Fruit fly (Drosophila melanogaster) whole organism, embryonic: ENCODE data around the gene CG33703.

Experiments used
- ATbp ChIP-seq: fragments of 200-800 bp; sonication (Bioruptor generic); optimal IDR thresholded peaks from 2 replicates; lab custom pipeline; 2017; ENCODE audit warnings: missing biosample characterization, mild to moderate bottlenecking, missing genetic modification characterization, missing genetic modification reagents
- Asciz ChIP-seq: fragments of 200-800 bp; sonication (Bioruptor generic); optimal IDR thresholded peaks from 2 replicates; lab custom pipeline; 2017; ENCODE audit warnings: missing biosample characterization, mild to moderate bottlenecking, missing genetic modification characterization, missing genetic modification reagents
- CG10543 ChIP-seq: fragments of 200-800 bp; sonication (Bioruptor generic); optimal IDR thresholded peaks from 3 replicates; lab custom pipeline; 2017; ENCODE audit warnings: missing biosample characterization, mild to moderate bottlenecking, missing genetic modification characterization, moderate library complexity
- CG10979 ChIP-seq: fragments of 200-800 bp; sonication (Bioruptor generic); optimal IDR thresholded peaks from 2 replicates; lab custom pipeline; 2018; ENCODE audit warnings: missing biosample characterization, mild to moderate bottlenecking, missing genetic modification characterization, moderate library complexity
- CG13296 ChIP-seq: fragments of 200-800 bp; sonication (Bioruptor generic); optimal IDR thresholded peaks from 3 replicates; lab custom pipeline; 2018; ENCODE audit warnings: missing biosample characterization, mild to moderate bottlenecking, missing genetic modification characterization
- CG15011 ChIP-seq: fragments of 200-800 bp; sonication (Bioruptor generic); optimal IDR thresholded peaks from 3 replicates; lab custom pipeline; 2018; ENCODE audit warnings: missing biosample characterization, mild to moderate bottlenecking, missing genetic modification characterization
- CG16863 ChIP-seq: fragments of 200-800 bp; sonication (Bioruptor generic); optimal IDR thresholded peaks from 3 replicates; lab custom pipeline; 2016; ENCODE audit warnings: missing biosample characterization, missing genetic modification characterization
- CG2120 ChIP-seq: fragments of 200-800 bp; sonication (Bioruptor generic); optimal IDR thresholded peaks from 3 replicates; lab custom pipeline; 2016; ENCODE audit warnings: missing biosample characterization, missing genetic modification characterization
- CG2875 ChIP-seq: fragments of 200-800 bp; sonication (Bioruptor generic); optimal IDR thresholded peaks from 2 replicates; lab custom pipeline; 2017; ENCODE audit warnings: missing biosample characterization, mild to moderate bottlenecking, missing genetic modification characterization, missing genetic modification reagents
- CG32767 ChIP-seq: fragments of 200-800 bp; sonication (Bioruptor generic); IDR thresholded peaks from 2 replicates; pipeline ENCODE4 v1.3.6; 2022; ENCODE audit warnings: missing biosample characterization, missing genetic modification characterization
- CG32772 ChIP-seq: fragments of 200-800 bp; sonication (Bioruptor generic); IDR thresholded peaks from 2 replicates; pipeline ENCODE4 v1.3.6; 2022; ENCODE audit warnings: missing biosample characterization, missing genetic modification characterization
- CG4282 ChIP-seq: fragments of 200-800 bp; sonication (Bioruptor generic); optimal IDR thresholded peaks from 2 replicates; lab custom pipeline; 2016; ENCODE audit warnings: missing biosample characterization, missing genetic modification characterization
- CG4707 ChIP-seq: fragments of 200-800 bp; sonication (Bioruptor generic); optimal IDR thresholded peaks from 2 replicates; lab custom pipeline; 2018; ENCODE audit warnings: missing biosample characterization, mild to moderate bottlenecking, missing genetic modification characterization, moderate library complexity
- CG6175 ChIP-seq: fragments of 200-800 bp; sonication (Bioruptor generic); IDR thresholded peaks from 3 replicates; pipeline ENCODE4 v1.3.6; 2022; ENCODE audit warnings: missing biosample characterization, missing genetic modification characterization
- CG6654 ChIP-seq: fragments of 200-800 bp; sonication (Bioruptor generic); optimal IDR thresholded peaks from 2 replicates; lab custom pipeline; 2017; ENCODE audit warnings: missing biosample characterization, mild to moderate bottlenecking, missing genetic modification characterization
- CG8089 ChIP-seq: fragments of 200-800 bp; sonication (Bioruptor generic); optimal IDR thresholded peaks from 3 replicates; lab custom pipeline; 2016; ENCODE audit warnings: missing biosample characterization, missing genetic modification characterization
- CG8765 ChIP-seq: fragments of 200-800 bp; sonication (Bioruptor generic); IDR thresholded peaks from 2 replicates; pipeline ENCODE4 v1.3.6; 2022; ENCODE audit warnings: missing biosample characterization, missing genetic modification characterization
- CG8924 ChIP-seq: fragments of 200-800 bp; optimal IDR thresholded peaks from 3 replicates; lab custom pipeline; 2019; ENCODE audit warnings: missing biosample characterization, mild to moderate bottlenecking, missing genetic modification characterization, moderate library complexity
- CG9817 ChIP-seq: fragments of 200-800 bp; sonication (Bioruptor generic); optimal IDR thresholded peaks from 2 replicates; lab custom pipeline; 2018; ENCODE audit warnings: missing biosample characterization, mild to moderate bottlenecking, missing genetic modification characterization, moderate library complexity
- Dip2 ChIP-seq: fragments of 200-800 bp; sonication (Bioruptor generic); IDR thresholded peaks from 2 replicates; pipeline ENCODE4 v1.3.6; 2022; ENCODE audit warnings: missing biosample characterization, missing genetic modification characterization
- H2.0 ChIP-seq: fragments of 200-800 bp; sonication (Bioruptor generic); IDR thresholded peaks from 2 replicates; pipeline ENCODE4 v1.3.6; 2022; ENCODE audit warnings: missing biosample characterization, missing genetic modification characterization
- Hsf ChIP-seq: fragments of 200-800 bp; sonication (Bioruptor generic); optimal IDR thresholded peaks from 3 replicates; lab custom pipeline; 2016; ENCODE audit warnings: missing biosample characterization, missing genetic modification characterization
- Jarid2 ChIP-seq: fragments of 200-800 bp; sonication (Bioruptor generic); optimal IDR thresholded peaks from 3 replicates; lab custom pipeline; 2017; ENCODE audit warnings: mild to moderate bottlenecking, missing biosample characterization, missing genetic modification reagents, missing genetic modification characterization
- MTF-1 ChIP-seq: fragments of 200-800 bp; sonication (Bioruptor generic); optimal IDR thresholded peaks from 2 replicates; lab custom pipeline; 2018; ENCODE audit warnings: missing biosample characterization, mild to moderate bottlenecking, missing genetic modification characterization, borderline replicate concordance
- Poxn ChIP-seq: fragments of 200-800 bp; sonication (Bioruptor generic); IDR thresholded peaks from 2 replicates; pipeline ENCODE4 v1.3.6; 2022; ENCODE audit warnings: missing biosample characterization, missing genetic modification characterization
- Ravus ChIP-seq: fragments of 200-800 bp; sonication (Bioruptor generic); IDR thresholded peaks from 2 replicates; pipeline ENCODE4 v1.3.6; 2022; ENCODE audit warnings: missing biosample characterization, missing genetic modification characterization
- Trl ChIP-seq, 3 experiments: fragments of >200 bp in 2 of 3; fragments of 200-800 bp in 1 of 3; sonication (Bioruptor generic) in 1 of 3; optimal IDR thresholded peaks; 2 replicates in 1 of 3; 3 replicates in 2 of 3; lab custom pipeline; 2016 to 2017; ENCODE audit warnings: missing biosample characterization in 1 of 3, missing genetic modification characterization in 1 of 3
- Xbp1 ChIP-seq: fragments of 200-800 bp; sonication (Bioruptor generic); optimal IDR thresholded peaks from 3 replicates; lab custom pipeline; 2016; ENCODE audit warnings: missing biosample characterization, mild to moderate bottlenecking, missing genetic modification characterization
- amos ChIP-seq: fragments of 200-800 bp; sonication (Bioruptor generic); IDR thresholded peaks from 2 replicates; pipeline ENCODE4 v1.3.6; 2022; ENCODE audit warnings: missing biosample characterization, missing genetic modification characterization; ENCODE audit not compliant: partially characterized antibody
- crc ChIP-seq: fragments of 200-800 bp; sonication (Bioruptor generic); optimal IDR thresholded peaks from 2 replicates; lab custom pipeline; 2016; ENCODE audit warnings: missing biosample characterization, missing genetic modification characterization
- dati ChIP-seq: fragments of 200-800 bp; sonication (Bioruptor generic); IDR thresholded peaks from 2 replicates; pipeline ENCODE4 v1.3.6; 2022; ENCODE audit warnings: missing biosample characterization, missing genetic modification characterization
- disco-r ChIP-seq: fragments of 200-800 bp; sonication (Bioruptor generic); optimal IDR thresholded peaks from 2 replicates; lab custom pipeline; 2016; ENCODE audit warnings: missing biosample characterization, missing genetic modification characterization
- fd3F ChIP-seq: fragments of 200-800 bp; sonication (Bioruptor generic); optimal IDR thresholded peaks from 2 replicates; lab custom pipeline; 2018; ENCODE audit warnings: missing biosample characterization, mild to moderate bottlenecking, missing genetic modification characterization, moderate library complexity
- fd96Cb ChIP-seq: fragments of 200-800 bp; sonication (Bioruptor generic); optimal IDR thresholded peaks from 2 replicates; lab custom pipeline; 2018; ENCODE audit warnings: missing biosample characterization, mild to moderate bottlenecking, missing genetic modification characterization, moderate library complexity
- hbn ChIP-seq: fragments of 200-800 bp; sonication (Bioruptor generic); IDR thresholded peaks from 2 replicates; pipeline ENCODE4 v1.3.6; 2022; ENCODE audit warnings: missing biosample characterization, missing genetic modification characterization; ENCODE audit not compliant: partially characterized antibody
- hth ChIP-seq: fragments of >200 bp; optimal IDR thresholded peaks from 2 replicates; lab custom pipeline; 2017; ENCODE audit warnings: inconsistent platforms
- ken ChIP-seq: fragments of 200-800 bp; sonication (Bioruptor generic); IDR thresholded peaks from 3 replicates; pipeline ENCODE4 v1.3.6; 2022; ENCODE audit warnings: missing biosample characterization, missing genetic modification characterization
- lilli ChIP-seq: fragments of 200-800 bp; sonication (Bioruptor generic); optimal IDR thresholded peaks from 3 replicates; lab custom pipeline; 2016; ENCODE audit warnings: missing biosample characterization, missing genetic modification characterization
- maf-S ChIP-seq: fragments of 200-800 bp; sonication (Bioruptor generic); optimal IDR thresholded peaks from 2 replicates; lab custom pipeline; 2016; ENCODE audit warnings: missing biosample characterization, missing genetic modification characterization
- nmo ChIP-seq: fragments of 200-800 bp; sonication (Bioruptor generic); optimal IDR thresholded peaks from 2 replicates; lab custom pipeline; 2018; ENCODE audit warnings: missing biosample characterization, mild to moderate bottlenecking, missing genetic modification characterization, moderate library complexity
- org-1 ChIP-seq: fragments of 200-800 bp; sonication (Bioruptor generic); optimal IDR thresholded peaks from 2 replicates; lab custom pipeline; 2017; ENCODE audit warnings: missing biosample characterization, missing genetic modification characterization
- otp ChIP-seq: fragments of 200-800 bp; sonication (Bioruptor generic); IDR thresholded peaks from 3 replicates; pipeline ENCODE4, ENCODE4 v1.3.6; 2022; ENCODE audit warnings: missing biosample characterization, missing genetic modification characterization
- pfk ChIP-seq: fragments of 200-800 bp; sonication (Bioruptor generic); optimal IDR thresholded peaks from 2 replicates; lab custom pipeline; 2018; ENCODE audit warnings: missing biosample characterization, mild to moderate bottlenecking, missing genetic modification characterization, moderate library complexity
- sc ChIP-seq, 3 experiments: fragments of >200 bp in 2 of 3; fragments of 200-800 bp in 1 of 3; sonication (Bioruptor generic) in 1 of 3; optimal IDR thresholded peaks; 2 replicates in 2 of 3; 3 replicates in 1 of 3; lab custom pipeline; 2017; ENCODE audit warnings: mild to moderate bottlenecking in 1 of 3, missing biosample characterization in 1 of 3, missing genetic modification characterization in 1 of 3, missing genetic modification reagents in 1 of 3
- seq ChIP-seq: fragments of 200-800 bp; sonication (Bioruptor generic); IDR thresholded peaks from 2 replicates; pipeline ENCODE4 v1.3.6; 2022; ENCODE audit warnings: missing biosample characterization, missing genetic modification characterization
- sim ChIP-seq: fragments of 200-800 bp; sonication (Bioruptor generic); IDR thresholded peaks from 2 replicates; pipeline ENCODE4 v1.3.6; 2022; ENCODE audit warnings: missing biosample characterization, missing genetic modification characterization
- sisA ChIP-seq: fragments of 200-800 bp; sonication (Bioruptor generic); IDR thresholded peaks from 2 replicates; pipeline ENCODE4 v1.3.6; 2022; ENCODE audit warnings: missing biosample characterization, missing genetic modification characterization
- tin ChIP-seq: fragments of 200-800 bp; sonication (Bioruptor generic); optimal IDR thresholded peaks from 3 replicates; lab custom pipeline; 2016; ENCODE audit warnings: missing biosample characterization, missing genetic modification characterization
- tna ChIP-seq: fragments of 200-800 bp; sonication (Bioruptor generic); IDR thresholded peaks from 2 replicates; pipeline ENCODE4 v1.3.6; 2022; ENCODE audit warnings: missing biosample characterization, missing genetic modification characterization; ENCODE audit not compliant: partially characterized antibody
- unpg ChIP-seq: fragments of 200-800 bp; sonication (Bioruptor generic); optimal IDR thresholded peaks from 3 replicates; lab custom pipeline; 2018; ENCODE audit warnings: missing biosample characterization, mild to moderate bottlenecking, missing genetic modification characterization, moderate library complexity

CG33703 gene

DNA sequence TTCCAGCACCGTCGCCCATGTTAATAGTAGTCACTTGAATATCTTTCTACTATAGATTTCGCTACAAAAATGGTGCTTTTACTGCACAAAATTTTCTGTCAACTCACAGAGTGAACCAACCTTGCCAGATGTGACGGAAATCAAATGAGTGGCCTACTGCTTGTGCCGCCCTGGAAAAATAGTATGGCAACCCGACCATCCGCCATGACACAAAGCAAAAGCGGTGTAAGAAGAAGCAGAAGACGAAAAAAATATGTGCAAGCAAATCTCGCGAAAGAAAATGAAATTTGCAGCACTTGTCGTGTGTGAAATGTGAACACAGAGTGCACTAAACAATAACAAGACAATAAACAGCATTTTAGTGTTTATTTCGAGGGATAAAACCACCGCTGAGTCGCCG lies 35.6 kb downstream of the CG33703 start, which contains the start of the genes Uch-L5 and Jarid2 (continued):
- peak; percentile 2 for TF ChIP-seq CG2875 (GFP tag; lab: Kevin White, UChicago)
- peak; percentile 57 for TF ChIP-seq nmo (GFP tag; lab: Kevin White, UChicago)
- peak; percentile 68 for TF ChIP-seq Xbp1 (GFP tag; lab: Kevin White, UChicago)
- TF ChIP-seq CG4282 (GFP tag; lab: Kevin White, UChicago): no peak
- no peak for TF ChIP-seq fd96Cb (tag; lab: Kevin White, UChicago)
- no peak for TF ChIP-seq Dip2 (GFP tag; lab: Robert Waterston, UW)
- peak; percentile 42 for TF ChIP-seq tin (GFP tag; lab: Kevin White, UChicago)
- TF ChIP-seq maf-S (GFP tag; lab: Kevin White, UChicago): peak; percentile 68
- TF ChIP-seq CG6175 (GFP tag; lab: Robert Waterston, UW): no peak
- no peak for TF ChIP-seq H2.0 (GFP tag; lab: Robert Waterston, UW)
- TF ChIP-seq Poxn (GFP tag; lab: Robert Waterston, UW): no peak
- TF ChIP-seq otp: no peak
- TF ChIP-seq CG32767 (GFP tag; lab: Robert Waterston, UW): no peak
- TF ChIP-seq crc (GFP tag; lab: Kevin White, UChicago): peak; percentile 39
- TF ChIP-seq disco-r (GFP tag; lab: Kevin White, UChicago): peak; percentile 62
- peak; percentile 52 for TF ChIP-seq pfk (GFP tag; lab: Kevin White, UChicago)
- TF ChIP-seq CG8924: peak; percentile 58
- no peak for TF ChIP-seq Asciz (GFP tag; lab: Kevin White, UChicago)
- TF ChIP-seq org-1 (GFP tag; lab: Kevin White, UChicago): no peak
- peak; percentile 62 for TF ChIP-seq MTF-1 (GFP tag; lab: Kevin White, UChicago)
- TF ChIP-seq sim (GFP tag; lab: Robert Waterston, UW): no peak
- peak; percentile 58 for TF ChIP-seq CG2120
- peak; percentile 49 for TF ChIP-seq sisA
- peak; percentile 43 for TF ChIP-seq CG16863 (GFP tag; lab: Kevin White, UChicago)
- TF ChIP-seq fd3F (GFP tag; lab: Kevin White, UChicago): no peak
- no peak for TF ChIP-seq hth (lab: Kevin White, UChicago)
- no peak for TF ChIP-seq seq
- no peak for TF ChIP-seq ATbp (GFP tag; lab: Kevin White, UChicago)
- peak; percentile 41 for TF ChIP-seq CG13296 (GFP tag; lab: Kevin White, UChicago)
- no peak for TF ChIP-seq CG8089 (GFP tag; lab: Kevin White, UChicago)
- TF ChIP-seq CG32772: peak; percentile 31; the same call in 1 of the 2 replicates
- TF ChIP-seq Trl (optimal IDR thresholded peaks at IDR 0.05; lab: Kevin White, UChicago): no peak
- peak; percentile 66 for TF ChIP-seq Trl (GFP tag; optimal IDR thresholded peaks at IDR 0.05; lab: Kevin White, UChicago)
- TF ChIP-seq CG6654 (GFP tag; lab: Kevin White, UChicago): no peak
- TF ChIP-seq tna (GFP tag; lab: Robert Waterston, UW): no peak
- TF ChIP-seq CG15011: no peak
- no peak for TF ChIP-seq CG4707
- TF ChIP-seq CG10543 (GFP tag; lab: Kevin White, UChicago): peak; percentile 44
- TF ChIP-seq hbn: no peak
- no peak for TF ChIP-seq sc (optimal IDR thresholded peaks at IDR 0.05; lab: Kevin White, UChicago)
- no peak for TF ChIP-seq sc (GFP tag; optimal IDR thresholded peaks at IDR 0.05; lab: Kevin White, UChicago)
- 0 out of 3 replicates have a peak, but pooled peaks have one; percentile 47 for TF ChIP-seq ken (GFP tag; lab: Robert Waterston, UW)
- TF ChIP-seq Ravus (GFP tag; lab: Robert Waterston, UW): no peak
- no peak for TF ChIP-seq unpg
- peak; percentile 50 for TF ChIP-seq amos
- peak; percentile 48 for TF ChIP-seq CG10979
- no peak for TF ChIP-seq dati
- TF ChIP-seq Jarid2 (GFP tag; lab: Kevin White, UChicago): no peak
- peak; percentile 43 for TF ChIP-seq Hsf (GFP tag; lab: Kevin White, UChicago)
- TF ChIP-seq CG8765 (GFP tag; lab: Robert Waterston, UW): no peak
- peak; percentile 72 for TF ChIP-seq lilli
- TF ChIP-seq CG9817 (tag; lab: Kevin White, UChicago): peak; percentile 21
